Worm (Caenorhabditis elegans): Measurements from ENCODE around the gene irld-57.
"Not testable (repeated sequence)": the region's sequence is repeated elsewhere in the genome, so short reads cannot be mapped to it uniquely, and the experiment has no call there.

Gene irld-57

DNA sequence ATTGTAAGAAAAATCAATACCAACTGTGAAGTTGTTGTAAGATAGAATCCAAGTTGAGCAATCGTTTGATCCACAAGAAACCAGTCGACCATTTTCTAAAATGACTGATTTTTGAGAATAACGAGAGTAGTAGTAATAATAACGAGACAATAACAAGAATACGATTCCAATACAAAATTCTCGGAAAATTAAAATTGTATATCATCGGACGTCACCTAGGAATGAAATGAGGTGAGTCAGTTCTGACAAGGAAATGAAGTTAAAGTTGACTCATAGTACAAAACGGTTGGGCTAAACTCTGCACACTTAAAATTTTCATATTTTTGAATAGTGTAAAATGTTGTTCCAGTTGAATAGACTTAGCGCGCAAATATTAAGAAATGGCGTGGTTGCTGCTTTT is 17.9 kb upstream of the irld-57 start, which contains the start of gene str-19:
Gene str-19 (minus strand): TSS at position 101 of the 400 bp plus-strand sequence.
- TF ChIP-seq pha-4 (tag; optimal IDR thresholded peaks at IDR 0.05); die-1 (tag; optimal IDR thresholded peaks at IDR 0.05); ceh-40 (GFP tag; IDR thresholded peaks at IDR 0.05): not testable (repeated sequence)

DNA sequence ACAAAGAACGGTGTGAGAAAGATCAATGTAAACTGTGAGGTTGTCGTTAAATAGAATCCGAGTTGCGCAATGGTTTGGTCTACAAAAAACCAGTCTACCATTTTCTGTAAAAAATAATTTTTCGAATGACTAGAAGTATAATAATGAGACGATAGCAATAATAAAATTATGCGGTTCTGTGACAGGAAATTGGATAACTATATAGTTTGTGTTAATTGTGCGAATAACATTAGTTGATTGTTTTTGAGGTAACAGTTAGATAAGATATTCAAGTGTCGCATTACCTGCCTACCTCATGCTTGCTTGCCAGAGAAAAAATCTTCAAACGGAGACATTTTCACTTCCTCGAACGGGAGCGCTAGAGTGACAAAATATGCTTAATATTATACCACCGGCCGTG is 15.3 kb upstream of the irld-57 start, which contains the start of gene str-18:
Gene str-18 (minus strand): TSS at position 101 of the 400 bp plus-strand sequence.
- no peak for TF ChIP-seq hrde-1 (tag; optimal IDR thresholded peaks at IDR 0.05; ENCODE audit: borderline replicate concordance)
- no peak for TF ChIP-seq mel-28 (tag; optimal IDR thresholded peaks at IDR 0.05; ENCODE audit: borderline replicate concordance)
- TF ChIP-seq ztf-26 (tag; optimal IDR thresholded peaks at IDR 0.05), result no peak

DNA sequence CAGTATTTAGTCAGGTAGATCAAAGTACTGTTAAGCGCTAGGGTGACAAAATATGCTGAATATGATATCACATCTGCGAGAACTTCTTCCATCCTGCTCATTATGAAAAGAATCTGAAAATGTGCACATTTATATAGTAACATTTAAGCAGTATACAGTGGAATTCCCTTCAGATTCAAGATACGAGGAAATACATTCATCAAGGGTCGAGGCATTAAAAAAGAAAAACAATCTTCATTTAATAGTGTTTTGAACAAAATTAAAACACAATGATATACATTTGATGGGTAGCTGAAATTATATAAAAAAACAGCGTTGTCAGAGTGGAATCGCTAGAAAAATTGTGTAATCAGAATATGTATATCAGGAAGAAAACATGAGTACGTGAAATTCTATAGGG is 9.2 kb upstream of the irld-57 start, which contains the start of gene str-27:
Gene str-27 (minus strand): TSS at position 101 of the 400 bp plus-strand sequence.
- TF ChIP-seq hsf-1 (GFP tag; IDR thresholded peaks at IDR 0.05), result no peak
- TF ChIP-seq repo-1 (tag; optimal IDR thresholded peaks at IDR 0.05), result no peak
- no peak for TF ChIP-seq sdz-38 (tag; optimal IDR thresholded peaks at IDR 0.05)

DNA sequence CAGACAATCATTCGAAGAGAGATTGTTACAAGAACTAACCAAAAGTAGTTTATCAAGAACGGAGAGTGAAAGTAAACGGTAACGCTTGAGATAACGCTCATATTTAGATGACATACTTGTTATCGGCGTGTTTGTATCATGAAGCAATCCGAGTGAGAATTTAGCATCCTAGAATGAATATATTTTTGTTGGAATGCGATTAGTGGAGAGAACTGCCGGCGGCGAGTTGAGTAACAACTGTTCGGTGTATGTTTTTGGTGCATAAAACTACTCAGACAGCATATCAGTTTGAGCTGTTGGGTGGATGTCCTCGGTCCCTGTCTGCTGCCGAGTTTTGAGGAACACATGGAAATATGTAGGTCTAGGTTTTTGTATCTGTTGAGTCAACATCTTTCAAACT is 7.1 kb upstream of the irld-57 start, which contains the start of gene T23D5.3:
Gene T23D5.3 (minus strand): TSS at position 101 of the 400 bp plus-strand sequence.
- TF ChIP-seq ztf-3 (GFP tag; optimal IDR thresholded peaks at IDR 0.05) (no peak), akir-1 (GFP tag; optimal IDR thresholded peaks at IDR 0.05) (no peak), madf-6 (GFP tag; IDR thresholded peaks at IDR 0.05) (no peak), dpff-1 (tag; optimal IDR thresholded peaks at IDR 0.05) (no peak), pha-4 (tag; optimal IDR thresholded peaks at IDR 0.05) (no peak)

DNA sequence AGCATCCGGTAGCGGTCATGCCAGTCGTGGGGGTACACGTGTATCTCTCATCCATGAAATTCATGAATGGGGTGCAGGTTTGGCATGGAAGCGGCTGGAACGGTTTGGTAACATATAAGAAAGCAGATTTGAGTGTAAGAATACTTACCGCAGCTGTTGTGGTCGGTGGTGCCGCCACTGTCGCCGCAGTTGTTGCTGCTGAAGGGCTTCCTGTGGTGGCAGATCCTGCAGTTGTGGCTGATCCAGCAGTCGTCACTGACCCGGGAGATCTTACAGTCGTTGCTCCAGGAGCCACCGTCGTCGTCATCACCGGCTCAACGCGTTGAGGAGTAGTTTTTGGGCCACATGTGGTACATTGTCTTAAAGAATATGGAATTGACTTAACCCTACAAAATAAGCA is 6.5 kb upstream of the irld-57 start:
- TF ChIP-seq zfh-2 (GFP tag; conservative IDR thresholded peaks at IDR 0.05) (peak; percentile 79), nhr-90 (tag; optimal IDR thresholded peaks at IDR 0.05) (no peak), ztf-22 (GFP tag; optimal IDR thresholded peaks at IDR 0.05) (no peak)

DNA sequence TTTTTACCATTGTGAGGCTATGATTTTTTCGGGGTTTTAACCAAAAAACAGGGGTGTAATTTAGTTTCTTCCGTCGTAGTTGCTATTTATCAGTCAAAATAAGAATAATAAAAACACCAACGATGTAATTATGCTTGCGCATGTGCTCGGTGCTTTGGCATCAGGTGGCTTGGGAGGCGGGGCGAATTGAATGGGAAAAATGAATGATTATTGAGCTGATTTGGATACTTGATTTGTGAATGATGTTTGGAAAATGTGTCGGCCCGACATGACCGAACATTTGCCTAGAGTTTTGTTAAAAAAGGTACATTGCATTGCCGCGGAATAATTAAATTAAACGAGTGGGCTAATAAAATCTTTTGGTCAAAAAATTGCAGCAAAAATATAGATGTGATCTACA is 5.7 kb upstream of the irld-57 start, which contains the start of gene str-38:
Gene str-38 (minus strand): TSS at position 101 of the 400 bp plus-strand sequence.
- TF ChIP-seq D2030.7 (GFP tag; IDR thresholded peaks at IDR 0.05) (no peak), C06A6.2 (GFP tag; conservative IDR thresholded peaks at IDR 0.05) (no peak), dox-1 (GFP tag; IDR thresholded peaks at IDR 0.05) (no peak), rec-8 (tag; optimal IDR thresholded peaks at IDR 0.05) (no peak), ceh-91 (GFP tag; IDR thresholded peaks at IDR 0.05) (no peak), tbx-9 (tag; optimal IDR thresholded peaks at IDR 0.05; ENCODE audit: borderline replicate concordance) (no peak), sdz-38 (tag; optimal IDR thresholded peaks at IDR 0.05) (no peak), lin-40 (tag; optimal IDR thresholded peaks at IDR 0.05) (no peak), B0261.1 (tag; optimal IDR thresholded peaks at IDR 0.05) (no peak)

DNA sequence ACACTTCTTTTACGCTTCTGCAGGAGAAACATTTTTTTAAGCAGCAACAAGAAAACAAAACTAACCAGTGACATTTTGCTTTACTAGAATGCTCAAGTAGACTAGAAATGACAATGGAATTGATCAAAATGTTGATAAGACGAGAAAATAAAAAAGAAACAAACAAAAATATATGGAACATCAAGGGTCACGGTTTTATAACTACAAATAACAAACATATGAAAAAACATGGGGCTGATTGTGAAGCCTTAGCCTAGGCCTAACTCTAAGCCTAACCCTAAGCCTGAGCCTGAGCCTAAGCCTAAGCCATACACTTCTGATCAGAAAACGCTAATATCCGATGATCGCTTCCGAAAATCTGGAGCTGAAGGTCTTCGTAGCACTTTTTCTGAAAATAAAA is 3.9 kb upstream of the irld-57 start, which contains the start of gene Y6E2A.10:
Gene Y6E2A.10 (minus strand): TSS at position 101 of the 400 bp plus-strand sequence.
- TF ChIP-seq snpc-1.1 (tag; optimal IDR thresholded peaks at IDR 0.05; ENCODE audit: insufficient read depth), result no peak
- TF ChIP-seq lin-26 (GFP tag; IDR thresholded peaks at IDR 0.05), result no peak
- no peak for TF ChIP-seq mes-4 (tag; optimal IDR thresholded peaks at IDR 0.05)
- TF ChIP-seq snpc-1.3 (tag; optimal IDR thresholded peaks at IDR 0.05; ENCODE audit: insufficient read depth), result no peak
- TF ChIP-seq unc-62 (GFP tag; optimal IDR thresholded peaks at IDR 0.05), result no peak
- TF ChIP-seq hlh-12 (tag; optimal IDR thresholded peaks at IDR 0.05), result no peak
- TF ChIP-seq F39B2.1 (GFP tag; IDR thresholded peaks at IDR 0.05), result no peak
- TF ChIP-seq F22D6.2 (tag; optimal IDR thresholded peaks at IDR 0.05), result no peak
- no peak for TF ChIP-seq pbrm-1 (GFP tag; IDR thresholded peaks at IDR 0.05)

Measured in whole organism, young adult.